Worm (Caenorhabditis elegans) whole organism, L4 larva: ENCODE measurements around the gene txbp-3.

ENCODE experiments used
- F26F4.8 ChIP-seq: fragments of 200-800 bp; sonication (Bioruptor generic); conservative IDR thresholded peaks from 2 replicates; pipeline ENCODE4 v1.3.6; 2022; ENCODE audit warnings: missing genetic modification characterization, missing compliant biosample characterization
- R02D3.7 ChIP-seq: fragments of 150-350 bp; sonication (generic microtip); optimal IDR thresholded peaks from 3 replicates; lab custom pipeline; 2014; ENCODE audit warnings: missing biosample characterization, missing genetic modification characterization
- aha-1 ChIP-seq: fragments of 150-350 bp; peaks from one replicate; lab custom pipeline; 2014; ENCODE audit warnings: missing biosample characterization, missing genetic modification characterization
- aly-2 ChIP-seq: sonication (generic microtip); optimal IDR thresholded peaks from 2 replicates; lab custom pipeline; 2018; ENCODE audit warnings: missing biosample characterization, missing genetic modification characterization
- arid-1 ChIP-seq: fragments of 200-800 bp; sonication (Bioruptor generic); conservative IDR thresholded peaks from 2 replicates; pipeline ENCODE4 v1.3.6; 2022; ENCODE audit warnings: missing genetic modification reagents, missing genetic modification characterization, missing compliant biosample characterization
- ceh-62 ChIP-seq: sonication (generic microtip); optimal IDR thresholded peaks from 2 replicates; lab custom pipeline; 2017; ENCODE audit warnings: missing biosample characterization, missing genetic modification characterization
- ceh-82 ChIP-seq: sonication (generic microtip); optimal IDR thresholded peaks from 2 replicates; lab custom pipeline; 2017; ENCODE audit warnings: missing biosample characterization, missing genetic modification characterization
- ces-1 ChIP-seq: fragments of 150-350 bp; sonication (generic microtip); optimal IDR thresholded peaks from 4 replicates; lab custom pipeline; 2014; ENCODE audit warnings: missing biosample characterization, missing genetic modification reagents, missing genetic modification characterization
- cey-2 ChIP-seq: sonication (generic microtip); optimal IDR thresholded peaks from 3 replicates; lab custom pipeline; 2017; ENCODE audit warnings: missing genetic modification characterization, mild to moderate bottlenecking, missing compliant biosample characterization, antibody characterized with exemption, borderline replicate concordance; ENCODE audit not compliant: insufficient read depth
- daf-12 ChIP-seq: fragments of 150-350 bp; optimal IDR thresholded peaks from 2 replicates; lab custom pipeline; 2014; ENCODE audit warnings: missing biosample characterization, missing genetic modification reagents, missing genetic modification characterization
- daf-8 ChIP-seq: fragments of 200-800 bp; sonication (Bioruptor generic); IDR thresholded peaks from 2 replicates; pipeline ENCODE4 v1.3.6; 2022; ENCODE audit warnings: missing genetic modification characterization, missing compliant biosample characterization
- dmd-6 ChIP-seq: fragments of 200-800 bp; sonication (Bioruptor generic); IDR thresholded peaks from 2 replicates; pipeline ENCODE4 v1.3.6; 2022; ENCODE audit warnings: missing genetic modification reagents, missing genetic modification characterization, missing compliant biosample characterization
- dmd-8 ChIP-seq: fragments of 200-800 bp; sonication (Bioruptor generic); IDR thresholded peaks from 2 replicates; pipeline ENCODE4 v1.3.6; 2022; ENCODE audit warnings: missing genetic modification characterization, missing compliant biosample characterization
- dpl-1 ChIP-seq: fragments of 150-350 bp; optimal IDR thresholded peaks from 2 replicates; lab custom pipeline; 2014; ENCODE audit warnings: missing biosample characterization, missing genetic modification reagents, missing genetic modification characterization
- egl-27 ChIP-seq: sonication (generic microtip); optimal IDR thresholded peaks from 3 replicates; lab custom pipeline; 2017; ENCODE audit warnings: missing biosample characterization, missing genetic modification reagents, missing genetic modification characterization
- fos-1 ChIP-seq: fragments of 150-350 bp; optimal IDR thresholded peaks from 2 replicates; lab custom pipeline; 2014; ENCODE audit warnings: missing biosample characterization, missing genetic modification characterization
- lin-38 ChIP-seq: fragments of 200-800 bp; sonication (Bioruptor generic); IDR thresholded peaks from 2 replicates; pipeline ENCODE4 v1.3.6; 2022; ENCODE audit warnings: missing genetic modification reagents, missing genetic modification characterization, missing compliant biosample characterization
- lsy-2 ChIP-seq, 2 experiments: fragments of 150-350 bp in 1 of 2; sonication (generic microtip) in 1 of 2; optimal IDR thresholded peaks; 2 replicates each; lab custom pipeline; 2014 to 2017; ENCODE audit warnings: missing biosample characterization in 2 of 2, missing genetic modification characterization in 2 of 2
- madf-5 ChIP-seq, 2 experiments: fragments of 200-800 bp; sonication (Bioruptor generic); IDR thresholded peaks; 2 replicates each; pipeline ENCODE4 v1.3.6; 2022; ENCODE audit warnings: missing compliant biosample characterization in 2 of 2, missing genetic modification characterization in 2 of 2
- madf-9 ChIP-seq: fragments of 200-800 bp; sonication (Bioruptor generic); conservative IDR thresholded peaks from 2 replicates; pipeline ENCODE4 v1.3.6; 2022; ENCODE audit warnings: missing genetic modification reagents, missing genetic modification characterization, missing compliant biosample characterization
- mep-1 ChIP-seq: fragments of 150-350 bp; sonication (generic microtip); optimal IDR thresholded peaks from 3 replicates; lab custom pipeline; 2014; ENCODE audit warnings: missing biosample characterization, missing genetic modification characterization
- mes-2 ChIP-seq: sonication (generic microtip); optimal IDR thresholded peaks from 2 replicates; lab custom pipeline; 2016; ENCODE audit warnings: missing genotype, mild to moderate bottlenecking, missing genetic modification characterization, missing compliant biosample characterization; ENCODE audit not compliant: poor library complexity, severe bottlenecking
- mxl-3 ChIP-seq: fragments of 200-800 bp; sonication (Bioruptor generic); optimal IDR thresholded peaks from 2 replicates; lab custom pipeline; 2018; ENCODE audit warnings: mild to moderate bottlenecking, missing genetic modification characterization, missing compliant biosample characterization
- nhr-11 ChIP-seq: fragments of 150-350 bp; optimal IDR thresholded peaks from 2 replicates; lab custom pipeline; 2014; ENCODE audit warnings: missing biosample characterization, missing genetic modification characterization
- nhr-111 ChIP-seq: fragments of 200-800 bp; sonication (Bioruptor generic); optimal IDR thresholded peaks from 2 replicates; lab custom pipeline; 2018; ENCODE audit warnings: mild to moderate bottlenecking, missing genetic modification characterization, missing compliant biosample characterization
- nhr-42 ChIP-seq: fragments of 200-800 bp; sonication (Bioruptor generic); IDR thresholded peaks from 2 replicates; pipeline ENCODE4 v1.3.6; 2022; ENCODE audit warnings: missing genetic modification characterization, missing compliant biosample characterization
- nhr-76 ChIP-seq: fragments of 150-350 bp; optimal IDR thresholded peaks from 2 replicates; lab custom pipeline; 2014; ENCODE audit warnings: missing biosample characterization, missing genetic modification characterization
- nhr-77 ChIP-seq: fragments of 150-350 bp; optimal IDR thresholded peaks from 2 replicates; lab custom pipeline; 2014; ENCODE audit warnings: missing biosample characterization, missing genetic modification characterization
- saeg-2 ChIP-seq: fragments of 200-800 bp; sonication (Bioruptor generic); IDR thresholded peaks from 2 replicates; pipeline ENCODE4 v1.3.6; 2022; ENCODE audit warnings: missing genetic modification reagents, missing genetic modification characterization, missing compliant biosample characterization
- set-16 ChIP-seq: fragments of 200-800 bp; sonication (Bioruptor generic); IDR thresholded peaks from 2 replicates; pipeline ENCODE4 v1.3.6; 2022; ENCODE audit warnings: missing genetic modification reagents, missing genetic modification characterization, missing compliant biosample characterization
- snpc-4 ChIP-seq: fragments of 150-350 bp; optimal IDR thresholded peaks from 2 replicates; lab custom pipeline; 2014; ENCODE audit warnings: missing biosample characterization, missing genetic modification characterization
- unc-39 ChIP-seq: sonication (generic microtip); optimal IDR thresholded peaks from 2 replicates; lab custom pipeline; 2017; ENCODE audit warnings: missing biosample characterization, missing genetic modification characterization
- unc-62 ChIP-seq, 3 experiments: fragments of 150-350 bp in 1 of 3; sonication (generic microtip); optimal IDR thresholded peaks in 2 of 3; peaks in 1 of 3; 1 replicate in 1 of 3; 2 replicates in 2 of 3; lab custom pipeline; 2014 to 2017; ENCODE audit warnings: missing biosample characterization in 3 of 3, missing genetic modification characterization in 3 of 3, missing genetic modification reagents in 3 of 3, missing genotype in 1 of 3
- zag-1 ChIP-seq: fragments of 150-350 bp; optimal IDR thresholded peaks from 2 replicates; lab custom pipeline; 2014; ENCODE audit warnings: missing biosample characterization, missing genetic modification characterization
- zfp-2 ChIP-seq: sonication (generic microtip); optimal IDR thresholded peaks from 2 replicates; lab custom pipeline; 2016; ENCODE audit warnings: mild to moderate bottlenecking, missing genetic modification characterization, missing compliant biosample characterization
- zip-2 ChIP-seq: fragments of 150-350 bp; optimal IDR thresholded peaks from 2 replicates; lab custom pipeline; 2014; ENCODE audit warnings: missing biosample characterization, missing genetic modification characterization
- ztf-7 ChIP-seq: fragments of 150-350 bp; optimal IDR thresholded peaks from 2 replicates; lab custom pipeline; 2014; ENCODE audit warnings: missing biosample characterization, missing genetic modification characterization

The txbp-3 gene

DNA sequence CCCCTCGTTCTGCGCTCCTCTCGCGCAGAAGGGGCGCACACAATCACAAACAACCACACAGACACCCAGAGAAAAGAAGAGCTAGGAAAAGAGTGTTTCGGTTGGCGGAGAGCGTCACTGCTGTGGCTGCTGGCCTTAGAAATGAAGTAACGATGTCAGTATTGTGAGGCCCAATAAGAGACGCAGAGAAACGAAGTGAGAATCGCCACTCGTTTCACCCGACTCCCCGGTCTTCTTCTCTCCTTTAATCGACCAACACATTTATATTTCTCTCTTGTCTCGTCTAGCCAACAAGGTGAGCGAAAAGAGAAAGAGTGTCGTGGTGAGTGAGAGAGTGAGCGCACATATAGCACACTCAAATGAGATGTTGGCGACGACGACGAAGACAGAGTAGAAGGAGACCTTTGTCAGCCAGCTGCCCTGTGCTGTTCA lies 33.3 kb downstream of the txbp-3 start (continued):
- no peak for TF ChIP-seq snpc-4
- TF ChIP-seq arid-1, result 0 out of 2 replicates have a peak, but pooled peaks have one; percentile 15
- TF ChIP-seq R02D3.7 (tag; lab: Kevin White, UChicago), result no peak
- TF ChIP-seq madf-5 (GFP tag; IDR thresholded peaks at IDR 0.05; lab: Robert Waterston, UW), result 0 out of 4 replicates have a peak, but pooled peaks of 1 of the 2 experiments have one; percentile 28
- no peak for TF ChIP-seq daf-8 (GFP tag; lab: Robert Waterston, UW)
- TF ChIP-seq zag-1 (tag; lab: Kevin White, UChicago), result no peak
- peak; percentile 94 for TF ChIP-seq nhr-11 (tag; lab: Kevin White, UChicago)
- peak; percentile 73 for TF ChIP-seq mxl-3
- no peak for TF ChIP-seq daf-12 (tag; lab: Kevin White, UChicago)
- peak; percentile 75 for TF ChIP-seq mes-2 (tag; lab: Kevin White, UChicago)
- no peak for TF ChIP-seq F26F4.8 (GFP tag; lab: Robert Waterston, UW)

DNA sequence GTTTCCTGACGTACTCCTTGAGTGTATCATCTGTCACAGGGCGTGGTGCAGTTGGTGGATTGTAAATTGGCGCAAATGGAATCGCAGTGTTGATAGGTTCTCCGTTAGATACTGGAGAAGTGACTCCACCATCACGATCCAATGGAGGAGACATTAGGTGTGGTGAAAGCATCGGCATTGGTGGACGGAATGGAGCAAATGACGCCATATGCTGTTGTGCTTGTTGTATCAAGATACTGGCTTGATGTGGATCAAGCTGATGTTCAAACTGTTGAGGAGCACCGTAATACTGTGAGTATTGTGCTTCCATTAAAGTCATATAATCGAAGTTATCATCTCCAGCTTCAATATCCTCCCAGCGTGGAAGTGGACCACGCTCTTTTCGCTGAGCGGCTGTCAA lies 34.8 kb downstream of the txbp-3 start:
- no peak for TF ChIP-seq nhr-42 (GFP tag; lab: Robert Waterston, UW)
- peak; percentile 43 for TF ChIP-seq aha-1 (tag; lab: Kevin White, UChicago)
- peak in 1 of 2 experiments; percentile 38 for TF ChIP-seq unc-62 (GFP tag; optimal IDR thresholded peaks at IDR 0.05 in 1 of 2; lab: Kevin White, UChicago)
- TF ChIP-seq unc-62 (tag; optimal IDR thresholded peaks at IDR 0.05; lab: Kevin White, UChicago), result no peak
- TF ChIP-seq, all 104 proteins: peak for 2

DNA sequence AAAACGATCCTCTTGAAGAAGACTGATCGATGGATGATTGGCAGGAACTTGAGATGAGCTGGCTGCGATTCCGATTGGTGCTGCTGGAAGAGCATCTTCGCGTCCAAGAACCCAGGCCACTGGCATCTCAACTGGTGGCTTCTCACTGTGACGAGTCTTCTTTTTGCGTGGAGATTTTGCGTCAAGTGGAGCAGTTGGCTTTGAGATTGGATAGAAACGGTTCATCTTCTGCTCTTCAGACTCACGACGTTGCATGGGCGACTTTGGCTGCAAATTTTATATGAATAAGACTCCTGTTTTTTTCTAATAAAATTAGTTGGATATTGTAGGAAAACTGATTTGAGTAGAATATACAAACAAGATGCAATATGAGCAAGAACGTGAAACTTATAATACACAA lies 36.5 kb downstream of the txbp-3 start:
- TF ChIP-seq set-16 (GFP tag; lab: Robert Waterston, UW), result peak; percentile 13; the same call in 1 of the 2 replicates
- TF ChIP-seq lsy-2 (tag; optimal IDR thresholded peaks at IDR 0.05; lab: Kevin White, UChicago), result no peak
- TF ChIP-seq egl-27, result no peak
- TF ChIP-seq ces-1, result no peak
- TF ChIP-seq dpl-1 (GFP tag; lab: Kevin White, UChicago), result no peak
- peak; percentile 32; the same call in 1 of the 2 replicates for TF ChIP-seq lin-38 (GFP tag; lab: Robert Waterston, UW)
- TF ChIP-seq aha-1 (tag; lab: Kevin White, UChicago), result peak; percentile 83
- TF ChIP-seq dmd-8 (GFP tag; lab: Robert Waterston, UW), result no peak
- peak in 1 of 2 experiments; percentile 96 for TF ChIP-seq unc-62 (GFP tag; optimal IDR thresholded peaks at IDR 0.05 in 1 of 2; lab: Kevin White, UChicago)
- no peak for TF ChIP-seq unc-62 (tag; optimal IDR thresholded peaks at IDR 0.05; lab: Kevin White, UChicago)

DNA sequence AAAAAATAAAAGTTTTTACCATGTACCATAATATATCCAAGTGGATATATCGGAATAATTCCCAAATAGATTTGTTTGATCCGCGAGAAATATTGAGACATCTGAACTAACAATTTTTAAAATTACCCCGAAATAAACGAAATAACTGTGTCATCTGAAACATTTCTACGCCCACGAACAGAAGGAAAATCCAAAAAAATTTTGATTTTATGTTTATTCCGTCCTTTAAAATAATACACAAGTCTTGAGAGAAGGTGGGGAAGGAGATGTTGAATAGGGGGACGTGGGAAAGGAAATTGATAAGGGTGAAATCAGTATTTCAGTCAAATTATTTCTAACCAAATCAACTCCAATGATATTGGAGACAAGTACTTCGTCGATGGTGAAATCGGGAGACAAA lies 38.5 kb downstream of the txbp-3 start, which contains the start of gene R144.11:
TSS of gene R144.11 (minus strand) at position 101 of the 400 bp plus-strand sequence.
- no peak for TF ChIP-seq dmd-6 (GFP tag; lab: Robert Waterston, UW)
- TF ChIP-seq mep-1 (tag; lab: Kevin White, UChicago), result no peak
- no peak for TF ChIP-seq fos-1
- TF ChIP-seq ceh-62 (tag; lab: Kevin White, UChicago), result no peak

DNA sequence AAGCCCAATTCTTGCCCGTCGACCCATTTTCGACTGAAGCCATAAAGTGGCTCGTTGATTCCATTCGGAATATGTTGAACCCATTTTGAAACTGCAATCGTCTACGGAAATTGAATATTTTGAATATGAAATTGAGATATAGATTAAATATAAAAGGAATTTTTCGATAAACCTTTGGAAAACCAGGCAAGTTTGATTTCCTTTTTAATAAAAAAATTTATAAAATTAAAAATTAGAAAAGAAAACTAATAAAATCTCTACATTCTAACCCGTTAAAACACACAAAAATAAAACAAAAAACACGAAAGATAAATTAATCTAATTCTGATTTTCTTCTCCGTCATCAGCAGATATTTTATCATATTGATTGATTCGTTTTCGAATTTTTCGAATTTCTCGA lies 40.4 kb downstream of the txbp-3 start, which contains the start of gene R144.12:
TSS of gene R144.12 (minus strand) at position 101 of the 400 bp plus-strand sequence.
- TF ChIP-seq nhr-11 (tag; lab: Kevin White, UChicago) (no peak), dpl-1 (GFP tag; lab: Kevin White, UChicago) (no peak), aly-2 (no peak), ceh-62 (tag; lab: Kevin White, UChicago) (no peak), madf-9 (GFP tag; lab: Robert Waterston, UW) (no peak), cey-2 (tag; lab: Kevin White, UChicago) (no peak), zip-2 (tag; lab: Kevin White, UChicago) (no peak), nhr-76 (tag; lab: Kevin White, UChicago) (no peak), ztf-7 (no peak), nhr-111 (GFP tag; lab: Kevin White, UChicago) (no peak), ceh-82 (tag; lab: Kevin White, UChicago) (no peak), nhr-77 (tag; lab: Kevin White, UChicago) (no peak), unc-39 (no peak), nhr-42 (GFP tag; lab: Robert Waterston, UW) (no peak), mes-2 (tag; lab: Kevin White, UChicago) (no peak), madf-5 (GFP tag; IDR thresholded peaks at IDR 0.05; lab: Robert Waterston, UW) (no peak), R02D3.7 (tag; lab: Kevin White, UChicago) (no peak), saeg-2 (GFP tag; lab: Robert Waterston, UW) (no peak), zfp-2 (tag; lab: Kevin White, UChicago) (no peak), aha-1 (tag; lab: Kevin White, UChicago) (no peak)
